Fruit fly (Drosophila melanogaster): ENCODE measurements around the gene CG7202.
A peak's percentile ranks its signal among the peaks of the same experiment; 100 is the strongest.

Gene CG7202

DNA sequence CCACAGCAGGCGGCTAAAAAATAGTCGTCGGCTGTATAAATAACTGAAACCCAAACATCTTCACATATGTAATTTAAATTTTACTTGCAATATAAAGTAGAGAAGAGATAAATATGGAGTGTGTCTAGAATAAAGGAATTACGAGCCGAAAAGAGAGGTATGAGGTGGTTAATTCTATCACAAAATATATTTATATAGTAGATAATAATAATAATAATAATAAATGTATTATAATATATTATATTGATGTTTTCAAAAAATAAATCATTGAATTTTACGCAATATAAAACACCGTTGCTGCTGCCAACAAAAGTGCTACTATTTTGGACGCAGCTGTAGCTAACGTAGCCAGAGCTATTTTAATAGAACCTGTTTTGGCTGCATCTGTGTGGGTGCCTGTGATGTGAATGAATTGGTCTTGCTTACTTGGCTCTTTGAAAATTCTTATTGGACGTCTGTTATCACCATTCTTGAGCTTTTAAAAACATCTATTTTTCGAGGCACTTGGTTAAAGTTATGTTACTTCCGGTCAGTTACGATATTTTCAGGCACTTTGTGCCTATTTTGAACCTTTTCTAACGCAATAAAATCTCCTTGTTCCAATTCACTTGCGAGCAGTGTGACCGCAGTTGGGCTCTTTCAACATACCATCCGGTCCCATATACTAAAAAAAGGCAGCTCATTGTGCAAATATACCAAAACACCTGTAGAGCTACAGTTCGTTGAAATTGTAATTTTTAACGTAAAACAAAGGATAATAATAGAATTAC, 4.5 kb upstream of the CG7202 start, which contains the start of gene Hr78 (continued):
- TF ChIP-seq nau (GFP tag; optimal IDR thresholded peaks at IDR 0.05) (no peak), zfh2 (GFP tag; optimal IDR thresholded peaks at IDR 0.05) (no peak), her (GFP tag; optimal IDR thresholded peaks at IDR 0.05) (no peak), bsh (GFP tag; optimal IDR thresholded peaks at IDR 0.05) (peak; percentile 80 to 81), disco-r (GFP tag; optimal IDR thresholded peaks at IDR 0.05) (no peak), HHEX (GFP tag; optimal IDR thresholded peaks at IDR 0.05) (peak; percentile 81), CG13624 (GFP tag; optimal IDR thresholded peaks at IDR 0.05) (no peak), CG11398 (GFP tag; optimal IDR thresholded peaks at IDR 0.05) (no peak), Dll (GFP tag; IDR thresholded peaks at IDR 0.05; ENCODE audit: partially characterized antibody) (no peak), CG11695 (GFP tag; IDR thresholded peaks at IDR 0.05) (peak; percentile 89; the same call in 2 of the 3 replicates), Hmx (GFP tag; optimal IDR thresholded peaks at IDR 0.05) (no peak), CG2202 (tag; optimal IDR thresholded peaks at IDR 0.05) (peak; percentile 9), ato (GFP tag; IDR thresholded peaks at IDR 0.05; ENCODE audit: partially characterized antibody) (no peak), CG6765 (GFP tag; optimal IDR thresholded peaks at IDR 0.05) (peak; percentile 90), emc (GFP tag; optimal IDR thresholded peaks at IDR 0.05) (no peak), CG2120 (GFP tag; optimal IDR thresholded peaks at IDR 0.05) (peak; percentile 33), mld (GFP tag; IDR thresholded peaks at IDR 0.05; ENCODE audit: partially characterized antibody) (no peak), CG8359 (GFP tag; optimal IDR thresholded peaks at IDR 0.05; ENCODE audit: borderline replicate concordance) (peak; percentile 71), CG3065 (GFP tag; optimal IDR thresholded peaks at IDR 0.05) (peak; percentile 24), maf-S (GFP tag; optimal IDR thresholded peaks at IDR 0.05) (no peak), ftz-f1 (GFP tag; optimal IDR thresholded peaks at IDR 0.05) (peak; percentile 50), CG16779 (GFP tag; IDR thresholded peaks at IDR 0.05) (no peak), sqz (GFP tag; optimal IDR thresholded peaks at IDR 0.05) (no peak), mam (GFP tag; optimal IDR thresholded peaks at IDR 0.05) (no peak), lov (optimal IDR thresholded peaks at IDR 0.05) (no peak), lov (GFP tag; IDR thresholded peaks at IDR 0.05) (0 out of 3 replicates have a peak, but pooled peaks have one; percentile 54), CG14441 (GFP tag; IDR thresholded peaks at IDR 0.05) (no peak; the same call in 1 of the 2 replicates), Ravus (GFP tag; IDR thresholded peaks at IDR 0.05) (no peak; the same call in 1 of the 2 replicates), GATAe (GFP tag; conservative IDR thresholded peaks at IDR 0.05) (no peak), scrt (GFP tag; optimal IDR thresholded peaks at IDR 0.05) (peak; percentile 91), D19A (tag; optimal IDR thresholded peaks at IDR 0.05) (peak; percentile 86), CG1233 (GFP tag; optimal IDR thresholded peaks at IDR 0.05) (peak; percentile 84), CG9609 (GFP tag; optimal IDR thresholded peaks at IDR 0.05) (no peak), Hsf (GFP tag; optimal IDR thresholded peaks at IDR 0.05) (peak; percentile 14), CG13287 (GFP tag; IDR thresholded peaks at IDR 0.05; ENCODE audit: partially characterized antibody) (no peak; the same call in 1 of the 2 replicates), slp2 (GFP tag; optimal IDR thresholded peaks at IDR 0.05) (peak; percentile 34), CG32772 (GFP tag; IDR thresholded peaks at IDR 0.05) (no peak), Dfd (GFP tag; optimal IDR thresholded peaks at IDR 0.05) (no peak), CG30403 (GFP tag; optimal IDR thresholded peaks at IDR 0.05) (peak; percentile 55), tap (tag; optimal IDR thresholded peaks at IDR 0.05) (peak; percentile 69), CG12299 (tag; optimal IDR thresholded peaks at IDR 0.05) (peak; percentile 71), CG3163 (GFP tag; optimal IDR thresholded peaks at IDR 0.05) (no peak), CG8290 (GFP tag; optimal IDR thresholded peaks at IDR 0.05) (no peak), CG8290 (tag; optimal IDR thresholded peaks at IDR 0.05) (peak; percentile 3 to 38), Awh (GFP tag; IDR thresholded peaks at IDR 0.05) (peak; percentile 56; the same call in 1 of the 2 replicates), gro (GFP tag; optimal IDR thresholded peaks at IDR 0.05) (no peak), run (tag; optimal IDR thresholded peaks at IDR 0.05) (peak; percentile 78), vvl (GFP tag; IDR thresholded peaks at IDR 0.05) (peak; percentile 88), Optix (GFP tag; IDR thresholded peaks at IDR 0.05) (peak; percentile 43; the same call in 1 of the 3 replicates), CG4854 (GFP tag; optimal IDR thresholded peaks at IDR 0.05) (no peak)
